Fruit fly (Drosophila melanogaster) whole organism, pupa: ENCODE measurements around the gene kri.

Experiments used
- CG12605 ChIP-seq: fragments of 200-800 bp; sonication (Bioruptor generic); IDR thresholded peaks from 2 replicates; pipeline ENCODE4 v1.3.6; 2022; ENCODE audit warnings: missing biosample characterization, missing genetic modification characterization
- CG34367 ChIP-seq: fragments of 200-800 bp; sonication (Bioruptor generic); optimal IDR thresholded peaks from 2 replicates; lab custom pipeline; 2018; ENCODE audit warnings: missing biosample characterization, mild to moderate bottlenecking, missing genetic modification characterization
- CG8301 ChIP-seq: fragments of 200-800 bp; sonication (Bioruptor generic); optimal IDR thresholded peaks from 2 replicates; lab custom pipeline; 2018; ENCODE audit warnings: missing biosample characterization, mild to moderate bottlenecking, missing genetic modification characterization
- Ets98B ChIP-seq: fragments of 200-800 bp; sonication (Bioruptor generic); IDR thresholded peaks from 2 replicates; pipeline ENCODE4 v1.3.6; 2022; ENCODE audit warnings: missing biosample characterization, missing genetic modification characterization
- Pif1A ChIP-seq: fragments of 200-800 bp; sonication (Bioruptor generic); optimal IDR thresholded peaks from 3 replicates; lab custom pipeline; 2016; ENCODE audit warnings: missing biosample characterization, missing genetic modification characterization
- Pif1B ChIP-seq: fragments of 200-800 bp; sonication (Bioruptor generic); optimal IDR thresholded peaks from 3 replicates; lab custom pipeline; 2016; ENCODE audit warnings: missing biosample characterization, missing genetic modification characterization
- Snoo ChIP-seq: fragments of 200-800 bp; sonication (Bioruptor generic); optimal IDR thresholded peaks from 3 replicates; lab custom pipeline; 2017; ENCODE audit warnings: missing biosample characterization, mild to moderate bottlenecking, missing genetic modification characterization, inconsistent platforms

DNA sequence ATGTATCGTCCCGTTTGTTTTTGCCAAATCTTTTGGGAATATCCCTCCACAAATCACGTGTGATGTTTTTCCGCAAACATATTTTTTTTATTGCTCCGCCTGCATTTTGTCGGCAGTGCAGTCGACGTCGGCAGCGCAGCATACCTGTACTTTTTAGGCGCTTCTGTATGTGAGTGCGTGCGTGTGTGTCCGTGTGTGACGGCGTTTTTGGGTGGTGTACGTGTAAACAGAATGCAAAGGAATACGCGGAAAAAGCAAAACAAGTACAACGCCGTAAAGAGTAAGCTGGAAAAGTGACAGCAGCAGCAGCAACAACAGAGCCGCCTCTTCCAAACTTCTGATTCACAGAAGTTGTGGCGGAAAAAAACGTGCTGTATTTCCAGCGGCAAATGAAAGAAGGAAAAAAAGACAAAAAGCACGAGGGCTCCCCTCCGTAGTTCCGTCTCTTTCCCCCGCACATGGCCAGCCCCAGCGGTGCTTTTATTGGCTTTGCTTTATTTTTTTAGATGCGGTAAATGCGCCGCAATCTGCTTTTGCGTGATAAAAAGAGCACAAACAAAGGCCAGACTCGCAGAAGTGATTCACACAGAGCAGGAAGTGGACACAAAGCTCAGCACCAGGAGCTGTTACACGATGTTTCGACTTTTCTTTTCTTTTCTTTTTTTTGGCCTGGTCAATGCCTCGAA lies 40.5 kb upstream of the kri start:
- TF ChIP-seq Pif1A (GFP tag; lab: Kevin White, UChicago) (no peak), CG34367 (peak; percentile 82), Ets98B (GFP tag; lab: Robert Waterston, UW) (peak; percentile 40), CG8301 (tag; lab: Kevin White, UChicago) (peak; percentile 64), CG12605 (GFP tag; lab: Robert Waterston, UW) (peak; percentile 76), Snoo (tag; lab: Kevin White, UChicago) (peak; percentile 56), Pif1B (GFP tag; lab: Kevin White, UChicago) (peak; percentile 69)
